Fruit fly (Drosophila melanogaster) whole organism, embryonic: Measurements from ENCODE around the gene ScpX.

ENCODE experiments used
- Atf6 ChIP-seq: fragments of 200-800 bp; sonication (Bioruptor generic); IDR thresholded peaks from 2 replicates; pipeline ENCODE4 v1.3.6; 2022; ENCODE audit warnings: missing biosample characterization, missing genetic modification characterization
- Bgb ChIP-seq: fragments of 200-800 bp; sonication (Bioruptor generic); IDR thresholded peaks from 2 replicates; pipeline ENCODE4 v1.3.6; 2022; ENCODE audit warnings: missing biosample characterization, missing genetic modification characterization; ENCODE audit not compliant: partially characterized antibody
- C15 ChIP-seq: fragments of 200-800 bp; sonication (Bioruptor generic); IDR thresholded peaks from 3 replicates; pipeline ENCODE4 v1.3.6; 2022; ENCODE audit warnings: missing biosample characterization, missing genetic modification characterization
- CG10274 ChIP-seq: fragments of 200-800 bp; sonication (Bioruptor generic); optimal IDR thresholded peaks from 3 replicates; lab custom pipeline; 2017; ENCODE audit warnings: missing biosample characterization, mild to moderate bottlenecking, missing genetic modification characterization
- CG10654 ChIP-seq: fragments of 200-800 bp; sonication (Bioruptor generic); optimal IDR thresholded peaks from 2 replicates; lab custom pipeline; 2016; ENCODE audit warnings: missing biosample characterization, missing genetic modification characterization
- CG15011 ChIP-seq: fragments of 200-800 bp; sonication (Bioruptor generic); optimal IDR thresholded peaks from 3 replicates; lab custom pipeline; 2018; ENCODE audit warnings: missing biosample characterization, mild to moderate bottlenecking, missing genetic modification characterization
- CG15073 ChIP-seq: fragments of 200-800 bp; sonication (Bioruptor generic); optimal IDR thresholded peaks from 2 replicates; lab custom pipeline; 2016; ENCODE audit warnings: missing biosample characterization, missing genetic modification characterization
- CG16779 ChIP-seq: fragments of 200-800 bp; sonication (Bioruptor generic); IDR thresholded peaks from 2 replicates; pipeline ENCODE4 v1.3.6; 2022; ENCODE audit warnings: missing biosample characterization, missing genetic modification characterization
- CG18599 ChIP-seq: fragments of 200-800 bp; sonication (Bioruptor generic); optimal IDR thresholded peaks from 3 replicates; lab custom pipeline; 2017; ENCODE audit warnings: missing biosample characterization, missing genetic modification characterization, mild to moderate bottlenecking, moderate library complexity, missing genetic modification reagents
- CG34376 ChIP-seq: fragments of 200-800 bp; sonication (Bioruptor generic); optimal IDR thresholded peaks from 2 replicates; lab custom pipeline; 2018; ENCODE audit warnings: missing biosample characterization, mild to moderate bottlenecking, missing genetic modification characterization
- CG34422 ChIP-seq: fragments of 200-800 bp; sonication (Bioruptor generic); IDR thresholded peaks from 3 replicates; pipeline ENCODE4 v1.3.6; 2022; ENCODE audit warnings: missing biosample characterization, missing genetic modification characterization
- CG3995 ChIP-seq: fragments of 200-800 bp; sonication (Bioruptor generic); optimal IDR thresholded peaks from 3 replicates; lab custom pipeline; 2016; ENCODE audit warnings: missing biosample characterization, missing genetic modification characterization
- CG6272 ChIP-seq: fragments of 200-800 bp; sonication (Bioruptor generic); IDR thresholded peaks from 2 replicates; pipeline ENCODE4 v1.3.6; 2022; ENCODE audit warnings: missing biosample characterization, missing genetic modification characterization
- CG8290 ChIP-seq, 3 experiments: fragments of 200-800 bp; sonication (Bioruptor generic); optimal IDR thresholded peaks; 2 replicates each; lab custom pipeline; 2016 to 2019; ENCODE audit warnings: missing biosample characterization in 3 of 3, missing genetic modification characterization in 3 of 3, mild to moderate bottlenecking in 2 of 3, moderate library complexity in 1 of 3
- Dip2 ChIP-seq: fragments of 200-800 bp; sonication (Bioruptor generic); IDR thresholded peaks from 2 replicates; pipeline ENCODE4 v1.3.6; 2022; ENCODE audit warnings: missing biosample characterization, missing genetic modification characterization
- Dp ChIP-seq: fragments of 200-800 bp; sonication (Bioruptor generic); optimal IDR thresholded peaks from 2 replicates; lab custom pipeline; 2018; ENCODE audit warnings: missing biosample characterization, mild to moderate bottlenecking, missing genetic modification characterization, moderate library complexity
- E2f2 ChIP-seq: fragments of 200-800 bp; sonication (Bioruptor generic); IDR thresholded peaks from 2 replicates; pipeline ENCODE4 v1.3.6; 2022; ENCODE audit warnings: missing biosample characterization, missing genetic modification characterization
- Gsc ChIP-seq: fragments of 200-800 bp; sonication (Bioruptor generic); IDR thresholded peaks from 2 replicates; pipeline ENCODE4 v1.3.6; 2022; ENCODE audit warnings: missing biosample characterization, missing genetic modification characterization
- HLH4C ChIP-seq: fragments of 200-800 bp; sonication (Bioruptor generic); IDR thresholded peaks from 3 replicates; pipeline ENCODE4 v1.3.6; 2022; ENCODE audit warnings: missing biosample characterization, missing genetic modification characterization; ENCODE audit not compliant: partially characterized antibody
- Hand ChIP-seq: fragments of 200-800 bp; sonication (Bioruptor generic); optimal IDR thresholded peaks from 2 replicates; lab custom pipeline; 2017; ENCODE audit warnings: mild to moderate bottlenecking, missing biosample characterization, missing genetic modification reagents, missing genetic modification characterization
- Hr78 ChIP-seq, 2 experiments: fragments of 200-800 bp in 1 of 2; fragments of >200 bp in 1 of 2; sonication (Bioruptor generic) in 1 of 2; optimal IDR thresholded peaks; 2 replicates each; lab custom pipeline; 2017 to 2019; ENCODE audit warnings: missing biosample characterization in 2 of 2, missing genetic modification characterization in 2 of 2, mild to moderate bottlenecking in 1 of 2, moderate library complexity in 1 of 2
- Lim3 ChIP-seq: fragments of 200-800 bp; sonication (Bioruptor generic); IDR thresholded peaks from 2 replicates; pipeline ENCODE4 v1.3.6; 2022; ENCODE audit warnings: missing biosample characterization, missing genetic modification characterization
- Med ChIP-seq: fragments of 200-800 bp; sonication (Bioruptor generic); peaks from one replicate; lab custom pipeline; 2016; ENCODE audit warnings: missing biosample characterization, missing genetic modification characterization, mild to moderate bottlenecking, inconsistent platforms, moderate library complexity
- Mes4 ChIP-seq: fragments of 200-800 bp; sonication (Bioruptor generic); optimal IDR thresholded peaks from 2 replicates; lab custom pipeline; 2016; ENCODE audit warnings: missing biosample characterization, missing genetic modification characterization
- Nf-YC ChIP-seq: fragments of 200-800 bp; optimal IDR thresholded peaks from 3 replicates; lab custom pipeline; 2019; ENCODE audit warnings: missing biosample characterization, mild to moderate bottlenecking, missing genetic modification characterization, moderate library complexity
- Optix ChIP-seq: fragments of 200-800 bp; sonication (Bioruptor generic); IDR thresholded peaks from 3 replicates; pipeline ENCODE4 v1.3.6; 2022; ENCODE audit warnings: missing biosample characterization, missing genetic modification characterization
- PHDP ChIP-seq: fragments of 200-800 bp; sonication (Bioruptor generic); optimal IDR thresholded peaks from 3 replicates; lab custom pipeline; 2018; ENCODE audit warnings: missing biosample characterization, mild to moderate bottlenecking, missing genetic modification characterization, moderate library complexity
- ab ChIP-seq: fragments of 200-800 bp; sonication (Bioruptor generic); optimal IDR thresholded peaks from 2 replicates; lab custom pipeline; 2016; ENCODE audit warnings: missing biosample characterization, missing genetic modification characterization
- aop ChIP-seq: fragments of 200-800 bp; sonication (Bioruptor generic); IDR thresholded peaks from 2 replicates; pipeline ENCODE4 v1.3.6; 2022; ENCODE audit warnings: missing biosample characterization, missing genetic modification characterization
- bab2 ChIP-seq: fragments of 200-800 bp; sonication (Bioruptor generic); optimal IDR thresholded peaks from 2 replicates; lab custom pipeline; 2016; ENCODE audit warnings: missing biosample characterization, missing genetic modification characterization
- bcd ChIP-seq: fragments of 200-800 bp; sonication (Bioruptor generic); optimal IDR thresholded peaks from 2 replicates; lab custom pipeline; 2017; ENCODE audit warnings: missing biosample characterization, mild to moderate bottlenecking, missing genetic modification characterization
- cg ChIP-seq: fragments of 200-800 bp; sonication (Bioruptor generic); optimal IDR thresholded peaks from 3 replicates; lab custom pipeline; 2019; ENCODE audit warnings: missing biosample characterization, mild to moderate bottlenecking, missing genetic modification characterization, moderate library complexity
- croc ChIP-seq: fragments of 200-800 bp; sonication (Bioruptor generic); conservative IDR thresholded peaks from 3 replicates; pipeline ENCODE4 v1.3.6; 2022; ENCODE audit warnings: missing biosample characterization, missing genetic modification characterization
- crol ChIP-seq: fragments of 200-800 bp; sonication (Bioruptor generic); IDR thresholded peaks from 2 replicates; pipeline ENCODE4 v1.3.6; 2022; ENCODE audit warnings: missing biosample characterization, missing genetic modification characterization
- dati ChIP-seq: fragments of 200-800 bp; sonication (Bioruptor generic); IDR thresholded peaks from 2 replicates; pipeline ENCODE4 v1.3.6; 2022; ENCODE audit warnings: missing biosample characterization, missing genetic modification characterization
- gem ChIP-seq: fragments of 200-800 bp; sonication (Bioruptor generic); optimal IDR thresholded peaks from 2 replicates; lab custom pipeline; 2019; ENCODE audit warnings: missing biosample characterization, mild to moderate bottlenecking, missing genetic modification characterization, moderate library complexity
- gsb-n ChIP-seq: fragments of 200-800 bp; sonication (Bioruptor generic); optimal IDR thresholded peaks from 3 replicates; lab custom pipeline; 2018; ENCODE audit warnings: missing biosample characterization, mild to moderate bottlenecking, missing genetic modification characterization
- h ChIP-seq: fragments of >200 bp; optimal IDR thresholded peaks from 2 replicates; lab custom pipeline; 2017
- ham ChIP-seq: fragments of 200-800 bp; sonication (Bioruptor generic); IDR thresholded peaks from 2 replicates; pipeline ENCODE4 v1.3.6; 2022; ENCODE audit warnings: missing biosample characterization, missing genetic modification characterization
- lola ChIP-seq, 3 experiments: fragments of >200 bp in 2 of 3; fragments of 200-800 bp in 1 of 3; sonication (Bioruptor generic) in 1 of 3; optimal IDR thresholded peaks; 2 replicates each; lab custom pipeline; 2017 to 2019; ENCODE audit warnings: missing biosample characterization in 3 of 3, missing genetic modification characterization in 3 of 3, mild to moderate bottlenecking in 1 of 3, moderate library complexity in 1 of 3
- mld ChIP-seq: fragments of 200-800 bp; sonication (Bioruptor generic); IDR thresholded peaks from 3 replicates; pipeline ENCODE4 v1.3.6; 2022; ENCODE audit warnings: missing biosample characterization, missing genetic modification characterization; ENCODE audit not compliant: partially characterized antibody
- nerfin-2 ChIP-seq: fragments of 200-800 bp; sonication (Bioruptor generic); IDR thresholded peaks from 2 replicates; pipeline ENCODE4 v1.3.6; 2022; ENCODE audit warnings: missing biosample characterization, missing genetic modification characterization; ENCODE audit not compliant: partially characterized antibody
- nom ChIP-seq: fragments of 200-800 bp; sonication (Bioruptor generic); optimal IDR thresholded peaks from 2 replicates; lab custom pipeline; 2017; ENCODE audit warnings: missing biosample characterization, missing genetic modification characterization, mild to moderate bottlenecking, moderate library complexity, missing genetic modification reagents
- p53 ChIP-seq: fragments of 200-800 bp; sonication (Bioruptor generic); optimal IDR thresholded peaks from 2 replicates; lab custom pipeline; 2016; ENCODE audit warnings: missing biosample characterization, missing genetic modification characterization
- pho ChIP-seq: fragments of 200-800 bp; sonication (Bioruptor generic); optimal IDR thresholded peaks from 2 replicates; lab custom pipeline; 2016; ENCODE audit warnings: missing biosample characterization, missing genetic modification characterization
- row ChIP-seq: fragments of 200-800 bp; sonication (Bioruptor generic); IDR thresholded peaks from 3 replicates; pipeline ENCODE4 v1.3.6; 2022; ENCODE audit warnings: missing biosample characterization, missing genetic modification characterization
- sens ChIP-seq: fragments of 200-800 bp; sonication (Bioruptor generic); peaks from one replicate; lab custom pipeline; 2016; ENCODE audit warnings: missing biosample characterization, missing genetic modification characterization

The ScpX gene

dm6 chr2L:18843560-18843959 is 12.5 kb downstream of the ScpX start (continued):
- TF ChIP-seq CG34376 (GFP tag; lab: Kevin White, UChicago) (no peak), ab (GFP tag; lab: Kevin White, UChicago) (no peak), Hr78 (GFP tag; optimal IDR thresholded peaks at IDR 0.05; lab: Kevin White, UChicago) (no peak), CG10654 (GFP tag; lab: Kevin White, UChicago) (no peak), Dip2 (no peak), p53 (GFP tag; lab: Kevin White, UChicago) (no peak), Dp (GFP tag; lab: Kevin White, UChicago) (no peak), row (peak; percentile 11; the same call in 1 of the 3 replicates), pho (GFP tag; lab: Kevin White, UChicago) (no peak), gem (tag; lab: Kevin White, UChicago) (no peak), croc (GFP tag; lab: Robert Waterston, UW) (no peak), Atf6 (GFP tag; lab: Robert Waterston, UW) (no peak), nom (GFP tag; lab: Kevin White, UChicago) (no peak), Mes4 (no peak), CG3995 (GFP tag; lab: Kevin White, UChicago) (no peak), C15 (GFP tag; lab: Robert Waterston, UW) (no peak), Lim3 (GFP tag; lab: Robert Waterston, UW) (no peak), PHDP (no peak), cg (GFP tag; lab: Kevin White, UChicago) (no peak), E2f2 (GFP tag; lab: Robert Waterston, UW) (no peak)

DNA sequence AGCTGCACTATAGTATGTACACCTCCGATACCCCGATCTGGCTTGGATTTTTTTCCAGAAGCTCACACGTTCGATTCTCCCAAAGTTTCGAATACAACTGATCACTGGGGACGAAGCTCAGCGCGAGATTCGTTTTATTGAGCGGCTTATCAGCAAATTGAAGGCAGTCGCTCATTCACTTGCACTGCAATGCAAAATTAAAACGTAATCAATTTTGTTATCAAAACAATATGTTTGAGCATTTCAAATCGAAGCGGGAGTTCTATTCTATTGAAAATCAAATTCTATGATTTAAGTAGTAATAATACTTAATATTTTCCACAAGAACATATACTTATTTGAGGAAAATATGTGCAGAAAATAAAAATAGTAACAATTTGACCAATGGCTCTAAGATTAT is 13.4 kb downstream of the ScpX start, which contains the start of gene CG33120:
CG33120 (minus strand) TSS at position 101 of the 400 bp plus-strand sequence.
- peak; percentile 37 for TF ChIP-seq sens (GFP tag; lab: Kevin White, UChicago)
- TF ChIP-seq gsb-n = no peak
- TF ChIP-seq, all 482 proteins: peak for 1

DNA sequence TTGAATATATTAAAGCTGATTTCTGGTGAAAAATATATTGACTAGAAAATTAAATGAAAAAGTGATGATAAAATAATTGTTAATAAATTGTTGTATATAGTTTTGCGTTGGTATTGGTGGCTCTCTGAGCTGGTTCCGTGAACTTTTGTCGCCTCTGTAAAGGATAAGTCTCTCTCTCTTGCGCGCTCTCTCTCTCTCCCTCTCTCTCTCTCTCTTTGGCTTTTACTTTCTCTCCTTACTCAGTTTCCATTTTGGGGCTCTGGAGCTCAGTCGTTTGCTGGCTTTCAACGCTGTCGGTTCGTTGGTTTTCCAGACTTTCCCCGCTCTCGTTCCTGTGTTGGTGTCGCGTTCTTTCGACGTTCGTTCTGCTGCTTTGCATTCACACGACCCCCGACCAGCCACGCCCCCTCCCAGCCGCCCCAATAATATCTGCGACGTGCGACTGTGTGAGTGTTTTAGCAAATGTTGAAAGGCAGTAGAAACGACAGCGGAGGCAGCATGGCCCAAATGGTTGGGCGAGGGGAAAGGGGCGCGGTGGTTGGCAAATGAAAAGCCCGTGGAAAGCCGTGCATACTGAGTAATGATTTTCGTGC is 14.0 kb downstream of the ScpX start, which contains the start of gene CG17321:
CG17321 (plus strand) TSS at position 268 of the 593 bp plus-strand sequence.
- TF ChIP-seq aop (GFP tag; lab: Robert Waterston, UW) = no peak
- TF ChIP-seq Med (GFP tag; lab: Kevin White, UChicago) = peak; percentile 79
- no peak for TF ChIP-seq ham
- TF ChIP-seq Bgb (GFP tag; lab: Robert Waterston, UW) = peak; percentile 27; the same call in 1 of the 2 replicates
- no peak for TF ChIP-seq lola (GFP tag; optimal IDR thresholded peaks at IDR 0.05; lab: Kevin White, UChicago)
- TF ChIP-seq Nf-YC = no peak
- TF ChIP-seq CG15011 (GFP tag; lab: Kevin White, UChicago) = no peak
- TF ChIP-seq Optix (GFP tag; lab: Robert Waterston, UW) = no peak
- TF ChIP-seq crol (GFP tag; lab: Robert Waterston, UW) = peak; percentile 68
- TF ChIP-seq bab2 (GFP tag; lab: Kevin White, UChicago) = no peak
- no peak for TF ChIP-seq h (lab: Kevin White, UChicago)
- no peak for TF ChIP-seq CG10274 (GFP tag; lab: Kevin White, UChicago)
- 0 out of 2 replicates have a peak, but pooled peaks have one; percentile 18 for TF ChIP-seq nerfin-2 (GFP tag; lab: Robert Waterston, UW)
- no peak for TF ChIP-seq mld
- TF ChIP-seq croc (GFP tag; lab: Robert Waterston, UW) = no peak
- TF ChIP-seq CG18599 (GFP tag; lab: Kevin White, UChicago) = peak; percentile 36
- peak; percentile 64; the same call in 1 of the 2 replicates for TF ChIP-seq CG16779 (GFP tag; lab: Robert Waterston, UW)
- no peak for TF ChIP-seq bcd (GFP tag; lab: Kevin White, UChicago)
- peak; percentile 20; the same call in 1 of the 3 replicates for TF ChIP-seq CG34422
- no peak for TF ChIP-seq HLH4C (GFP tag; lab: Robert Waterston, UW)
- TF ChIP-seq Mes4 = no peak
- no peak for TF ChIP-seq dati (GFP tag; lab: Robert Waterston, UW)
- no peak for TF ChIP-seq row
- TF ChIP-seq Gsc (GFP tag; lab: Robert Waterston, UW) = no peak
- TF ChIP-seq CG6272 (GFP tag; lab: Robert Waterston, UW) = no peak
- no peak for TF ChIP-seq CG8290 (GFP tag; optimal IDR thresholded peaks at IDR 0.05; lab: Kevin White, UChicago)
- TF ChIP-seq CG8290 (tag; optimal IDR thresholded peaks at IDR 0.05; lab: Kevin White, UChicago) = peak in 1 of 2 experiments; percentile 2
- no peak for TF ChIP-seq CG15073 (GFP tag; lab: Kevin White, UChicago)
- TF ChIP-seq Hand (GFP tag; lab: Kevin White, UChicago) = peak; percentile 14
